Worm (Caenorhabditis elegans) whole organism, late embryonic: ENCODE data around the gene oac-53.

ENCODE experiments used
- C38D4.7 ChIP-seq: fragments of 200-800 bp; sonication (Bioruptor generic); optimal IDR thresholded peaks from 2 replicates; lab custom pipeline; 2018; ENCODE audit warnings: mild to moderate bottlenecking, missing genetic modification characterization, moderate library complexity, missing compliant biosample characterization
- F13H6.1 ChIP-seq: sonication (generic microtip); optimal IDR thresholded peaks from 2 replicates; lab custom pipeline; 2016; ENCODE audit warnings: missing genetic modification characterization, missing compliant biosample characterization
- K09A11.1 ChIP-seq: sonication (generic microtip); optimal IDR thresholded peaks from 2 replicates; lab custom pipeline; 2017; ENCODE audit warnings: antibody characterized with exemption, mild to moderate bottlenecking, missing genetic modification characterization, missing compliant biosample characterization; ENCODE audit not compliant: insufficient read depth
- T23F11.4 ChIP-seq: fragments of 200-800 bp; sonication (Bioruptor generic); optimal IDR thresholded peaks from 2 replicates; lab custom pipeline; 2018; ENCODE audit warnings: mild to moderate bottlenecking, missing genetic modification characterization, missing compliant biosample characterization
- Y22D7AL.16 ChIP-seq: sonication (generic microtip); optimal IDR thresholded peaks from 2 replicates; lab custom pipeline; 2016; ENCODE audit warnings: missing genetic modification characterization, missing compliant biosample characterization
- ceh-14 ChIP-seq: sonication (generic microtip); optimal IDR thresholded peaks from 2 replicates; lab custom pipeline; 2016; ENCODE audit warnings: missing genotype, missing genetic modification characterization, missing compliant biosample characterization
- ceh-18 ChIP-seq: sonication (generic microtip); optimal IDR thresholded peaks from 2 replicates; lab custom pipeline; 2016; ENCODE audit warnings: missing genetic modification characterization, missing compliant biosample characterization
- ceh-2 ChIP-seq: sonication (generic microtip); optimal IDR thresholded peaks from 2 replicates; lab custom pipeline; 2016; ENCODE audit warnings: missing genotype, missing genetic modification characterization, missing compliant biosample characterization
- ceh-22 ChIP-seq: sonication (generic microtip); optimal IDR thresholded peaks from 2 replicates; lab custom pipeline; 2017; ENCODE audit warnings: missing biosample characterization, missing genetic modification characterization
- ceh-24 ChIP-seq: sonication (generic microtip); optimal IDR thresholded peaks from 2 replicates; lab custom pipeline; 2016; ENCODE audit warnings: mild to moderate bottlenecking, missing genetic modification characterization, missing compliant biosample characterization
- ceh-30 ChIP-seq: fragments of 150-350 bp; optimal IDR thresholded peaks from 2 replicates; lab custom pipeline; 2014; ENCODE audit warnings: missing biosample characterization, missing genetic modification characterization
- ceh-45 ChIP-seq: fragments of 200-800 bp; sonication (Bioruptor generic); IDR thresholded peaks from 2 replicates; pipeline ENCODE4 v1.3.6; 2022; ENCODE audit warnings: missing genetic modification reagents, missing genetic modification characterization, missing compliant biosample characterization
- ceh-6 ChIP-seq: fragments of 200-800 bp; sonication (Bioruptor generic); optimal IDR thresholded peaks from 2 replicates; lab custom pipeline; 2018; ENCODE audit warnings: mild to moderate bottlenecking, missing genetic modification characterization, missing compliant biosample characterization
- che-1 ChIP-seq: sonication (generic microtip); optimal IDR thresholded peaks from 2 replicates; lab custom pipeline; 2016; ENCODE audit warnings: mild to moderate bottlenecking, missing genetic modification characterization, missing compliant biosample characterization
- dve-1 ChIP-seq: sonication (generic microtip); optimal IDR thresholded peaks from 2 replicates; lab custom pipeline; 2017; ENCODE audit warnings: antibody characterized with exemption, mild to moderate bottlenecking, missing genetic modification characterization, missing compliant biosample characterization
- ets-4 ChIP-seq: sonication (generic microtip); optimal IDR thresholded peaks from 2 replicates; lab custom pipeline; 2016; ENCODE audit warnings: missing genetic modification characterization, missing compliant biosample characterization
- eyg-1 ChIP-seq: sonication (generic microtip); optimal IDR thresholded peaks from 2 replicates; lab custom pipeline; 2016; ENCODE audit warnings: missing genotype, missing genetic modification characterization, missing compliant biosample characterization
- fax-1 ChIP-seq: sonication (generic microtip); optimal IDR thresholded peaks from 2 replicates; lab custom pipeline; 2016; ENCODE audit warnings: missing genotype, missing genetic modification characterization, missing compliant biosample characterization
- fkh-6 ChIP-seq: sonication (generic microtip); optimal IDR thresholded peaks from 2 replicates; lab custom pipeline; 2016; ENCODE audit warnings: missing genetic modification characterization, missing compliant biosample characterization
- gmeb-2 ChIP-seq: sonication (generic microtip); optimal IDR thresholded peaks from 2 replicates; lab custom pipeline; 2016; ENCODE audit warnings: missing genetic modification characterization, inconsistent platforms, missing compliant biosample characterization
- hlh-13 ChIP-seq: fragments of 200-800 bp; sonication (Bioruptor generic); optimal IDR thresholded peaks from 2 replicates; lab custom pipeline; 2018; ENCODE audit warnings: mild to moderate bottlenecking, missing genetic modification characterization, missing compliant biosample characterization
- hlh-15 ChIP-seq: sonication (generic microtip); optimal IDR thresholded peaks from 2 replicates; lab custom pipeline; 2016; ENCODE audit warnings: missing genetic modification characterization, missing compliant biosample characterization
- hlh-30 ChIP-seq: sonication (generic microtip); optimal IDR thresholded peaks from 2 replicates; lab custom pipeline; 2017; ENCODE audit warnings: antibody characterized with exemption, missing genetic modification characterization, missing compliant biosample characterization; ENCODE audit not compliant: insufficient read depth
- hlh-6 ChIP-seq: sonication (generic microtip); optimal IDR thresholded peaks from 2 replicates; lab custom pipeline; 2016; ENCODE audit warnings: missing genotype, missing genetic modification characterization, missing compliant biosample characterization
- hlh-8 ChIP-seq: sonication (generic microtip); optimal IDR thresholded peaks from 2 replicates; lab custom pipeline; 2016; ENCODE audit warnings: missing genotype, missing genetic modification characterization, missing compliant biosample characterization
- lim-6 ChIP-seq: sonication (generic microtip); optimal IDR thresholded peaks from 2 replicates; lab custom pipeline; 2016; ENCODE audit warnings: missing genetic modification characterization, missing compliant biosample characterization
- madf-2 ChIP-seq: sonication (generic microtip); optimal IDR thresholded peaks from 2 replicates; lab custom pipeline; 2017; ENCODE audit warnings: missing genetic modification characterization, missing compliant biosample characterization
- nfya-1 ChIP-seq: sonication (generic microtip); optimal IDR thresholded peaks from 2 replicates; lab custom pipeline; 2017; ENCODE audit warnings: missing genetic modification characterization, mild to moderate bottlenecking, missing compliant biosample characterization, antibody characterized with exemption, moderate library complexity
- pat-9 ChIP-seq: fragments of 200-800 bp; sonication (Bioruptor generic); optimal IDR thresholded peaks from 2 replicates; lab custom pipeline; 2018; ENCODE audit warnings: mild to moderate bottlenecking, missing genetic modification characterization, moderate library complexity, missing compliant biosample characterization
- pha-4 ChIP-seq: fragments of 150-350 bp; optimal IDR thresholded peaks from 2 replicates; lab custom pipeline; 2018; ENCODE audit warnings: missing biosample characterization, missing genetic modification reagents, missing genetic modification characterization
- pqm-1 ChIP-seq: sonication (generic microtip); optimal IDR thresholded peaks from 2 replicates; lab custom pipeline; 2016; ENCODE audit warnings: missing genetic modification characterization, missing compliant biosample characterization
- ref-2 ChIP-seq: sonication (generic microtip); optimal IDR thresholded peaks from 2 replicates; lab custom pipeline; 2016; ENCODE audit warnings: missing genetic modification characterization, missing compliant biosample characterization
- rnt-1 ChIP-seq: sonication (generic microtip); optimal IDR thresholded peaks from 2 replicates; lab custom pipeline; 2016; ENCODE audit warnings: missing genetic modification characterization, missing compliant biosample characterization
- sox-2 ChIP-seq: fragments of 200-800 bp; sonication (Bioruptor generic); IDR thresholded peaks from 2 replicates; pipeline ENCODE4 v1.3.6; 2022; ENCODE audit warnings: missing genetic modification reagents, missing genetic modification characterization, missing compliant biosample characterization
- sox-4 ChIP-seq: sonication (generic microtip); optimal IDR thresholded peaks from 2 replicates; lab custom pipeline; 2017; ENCODE audit warnings: mild to moderate bottlenecking, missing genetic modification characterization, inconsistent platforms, missing compliant biosample characterization
- syd-9 ChIP-seq: sonication (generic microtip); optimal IDR thresholded peaks from 2 replicates; lab custom pipeline; 2016; ENCODE audit warnings: mild to moderate bottlenecking, missing genetic modification characterization, moderate library complexity, missing compliant biosample characterization
- tbx-2 ChIP-seq: sonication (generic microtip); optimal IDR thresholded peaks from 2 replicates; lab custom pipeline; 2016; ENCODE audit warnings: missing genetic modification characterization, missing compliant biosample characterization
- ttx-3 ChIP-seq: sonication (generic microtip); optimal IDR thresholded peaks from 2 replicates; lab custom pipeline; 2016; ENCODE audit warnings: missing genetic modification reagents, missing genetic modification characterization, missing compliant biosample characterization
- unc-3 ChIP-seq, 2 experiments: fragments of 200-800 bp in 1 of 2; sonication (Bioruptor generic) in 1 of 2; sonication (generic microtip) in 1 of 2; conservative IDR thresholded peaks in 1 of 2; optimal IDR thresholded peaks in 1 of 2; 2 replicates each; pipeline versions ENCODE4 v1.3.6 to Lab custom; 2016 to 2022; ENCODE audit warnings: missing compliant biosample characterization in 2 of 2, missing genetic modification characterization in 2 of 2, missing genetic modification reagents in 1 of 2
- unc-42 ChIP-seq: sonication (generic microtip); optimal IDR thresholded peaks from 2 replicates; lab custom pipeline; 2016; ENCODE audit warnings: missing genotype, missing genetic modification characterization, missing compliant biosample characterization
- unc-55 ChIP-seq: sonication (generic microtip); optimal IDR thresholded peaks from 2 replicates; lab custom pipeline; 2017; ENCODE audit warnings: missing biosample characterization, missing genetic modification reagents, missing genetic modification characterization
- unc-86 ChIP-seq: sonication (generic microtip); optimal IDR thresholded peaks from 2 replicates; lab custom pipeline; 2016; ENCODE audit warnings: missing genetic modification characterization, missing compliant biosample characterization
- zip-5 ChIP-seq: sonication (generic microtip); optimal IDR thresholded peaks from 2 replicates; lab custom pipeline; 2016; ENCODE audit warnings: missing genetic modification characterization, missing compliant biosample characterization

oac-53 gene

ce11 chrV:16645201-16645940 lies 17.6 kb upstream of the oac-53 start, which contains the start of gene W06G6.17:
Gene W06G6.17 (minus strand): TSS chrV:16645251.
- TF ChIP-seq che-1 (tag; lab: Kevin White, UChicago), result no peak
- TF ChIP-seq unc-86 (tag; lab: Kevin White, UChicago), result no peak
- no peak for TF ChIP-seq nfya-1 (tag; lab: Kevin White, UChicago)
- TF ChIP-seq ttx-3, result no peak
- no peak for TF ChIP-seq sox-4
- no peak for TF ChIP-seq hlh-8 (tag; lab: Kevin White, UChicago)
- no peak for TF ChIP-seq gmeb-2 (tag; lab: Kevin White, UChicago)
- no peak for TF ChIP-seq unc-42 (tag; lab: Kevin White, UChicago)
- no peak for TF ChIP-seq T23F11.4 (GFP tag; lab: Kevin White, UChicago)
- TF ChIP-seq hlh-6 (tag; lab: Kevin White, UChicago), result no peak
- no peak for TF ChIP-seq fax-1 (tag; lab: Kevin White, UChicago)
- TF ChIP-seq ets-4 (tag; lab: Kevin White, UChicago), result no peak
- TF ChIP-seq ref-2 (tag; lab: Kevin White, UChicago), result no peak
- no peak for TF ChIP-seq syd-9
- no peak for TF ChIP-seq pat-9
- TF ChIP-seq, all 69 proteins: peak for 0

- no peak for TF ChIP-seq ets-4 (tag; lab: Kevin White, UChicago)
- no peak for TF ChIP-seq pha-4 (tag; lab: Kevin White, UChicago)
- TF ChIP-seq ceh-45, result no peak
- TF ChIP-seq madf-2 (tag; lab: Kevin White, UChicago), result no peak
- no peak for TF ChIP-seq C38D4.7 (GFP tag; lab: Kevin White, UChicago)
- TF ChIP-seq sox-2, result no peak
- no peak for TF ChIP-seq dve-1 (tag; lab: Kevin White, UChicago)
- no peak for TF ChIP-seq fkh-6 (tag; lab: Kevin White, UChicago)
- TF ChIP-seq ceh-2 (tag; lab: Kevin White, UChicago), result no peak
- no peak for TF ChIP-seq ceh-22 (tag; lab: Kevin White, UChicago)
- TF ChIP-seq eyg-1 (tag; lab: Kevin White, UChicago), result no peak
- no peak for TF ChIP-seq unc-55 (GFP tag; lab: Kevin White, UChicago)
- TF ChIP-seq rnt-1 (tag; lab: Kevin White, UChicago), result no peak
- TF ChIP-seq Y22D7AL.16 (tag; lab: Kevin White, UChicago), result no peak
Measured at ce11 chrV:16643558-16643957, 15.8 kb upstream of the oac-53 start, which contains the start of gene srw-77. Gene srw-77 (minus strand): TSS chrV:16643658.

ce11 chrV:16640366-16640765 lies 12.6 kb upstream of the oac-53 start:
- TF ChIP-seq rnt-1 (tag; lab: Kevin White, UChicago), result no peak
- TF ChIP-seq ceh-18 (tag; lab: Kevin White, UChicago), result no peak
- no peak for TF ChIP-seq ceh-45
- no peak for TF ChIP-seq hlh-6 (tag; lab: Kevin White, UChicago)
- no peak for TF ChIP-seq che-1 (tag; lab: Kevin White, UChicago)
- TF ChIP-seq C38D4.7 (GFP tag; lab: Kevin White, UChicago), result no peak
- TF ChIP-seq unc-42 (tag; lab: Kevin White, UChicago), result no peak
- no peak for TF ChIP-seq hlh-13 (GFP tag; lab: Kevin White, UChicago)
- TF ChIP-seq ceh-22 (tag; lab: Kevin White, UChicago), result no peak
- no peak for TF ChIP-seq ttx-3
- TF ChIP-seq fkh-6 (tag; lab: Kevin White, UChicago), result no peak
- TF ChIP-seq F13H6.1 (tag; lab: Kevin White, UChicago), result no peak
- no peak for TF ChIP-seq hlh-15
- TF ChIP-seq zip-5 (tag; lab: Kevin White, UChicago), result no peak
- no peak for TF ChIP-seq hlh-30 (tag; lab: Kevin White, UChicago)
- TF ChIP-seq unc-55 (GFP tag; lab: Kevin White, UChicago), result no peak
- no peak for TF ChIP-seq hlh-8 (tag; lab: Kevin White, UChicago)

- no peak for TF ChIP-seq lim-6
- TF ChIP-seq ceh-22 (tag; lab: Kevin White, UChicago), result no peak
- TF ChIP-seq ceh-24 (tag; lab: Kevin White, UChicago), result no peak
- TF ChIP-seq ceh-30 (tag; lab: Kevin White, UChicago), result no peak
- TF ChIP-seq unc-3 (GFP tag; conservative IDR thresholded peaks at IDR 0.05; lab: Robert Waterston, UW), result no peak
- TF ChIP-seq unc-3 (tag; optimal IDR thresholded peaks at IDR 0.05; lab: Kevin White, UChicago), result no peak
- no peak for TF ChIP-seq T23F11.4 (GFP tag; lab: Kevin White, UChicago)
- no peak for TF ChIP-seq che-1 (tag; lab: Kevin White, UChicago)
- no peak for TF ChIP-seq K09A11.1 (tag; lab: Kevin White, UChicago)
- no peak for TF ChIP-seq ceh-2 (tag; lab: Kevin White, UChicago)
- TF ChIP-seq ref-2 (tag; lab: Kevin White, UChicago), result no peak
- TF ChIP-seq ceh-18 (tag; lab: Kevin White, UChicago), result no peak
- TF ChIP-seq C38D4.7 (GFP tag; lab: Kevin White, UChicago), result no peak
- no peak for TF ChIP-seq ceh-14
- TF ChIP-seq ceh-6 (GFP tag; lab: Kevin White, UChicago), result no peak
- TF ChIP-seq pqm-1, result no peak
- no peak for TF ChIP-seq tbx-2 (tag; lab: Kevin White, UChicago)
- TF ChIP-seq gmeb-2 (tag; lab: Kevin White, UChicago), result no peak
- no peak for TF ChIP-seq pat-9
Measured at ce11 chrV:16638204-16638603, 10.4 kb upstream of the oac-53 start, which contains the start of gene srw-76. Gene srw-76 (minus strand): TSS chrV:16638304.
